Worm (Caenorhabditis elegans): Measurements from ENCODE around the gene Y62H9A.11.
A peak's percentile ranks its signal among the peaks of the same experiment; 100 is the strongest.

The Y62H9A.11 gene

ce11 chrX:11907263-11907662 lies at the start of gene Y62H9A.11:
Gene Y62H9A.11, minus strand, starts transcription at chrX:11907363.
- TF ChIP-seq nhr-76 (tag; optimal IDR thresholded peaks at IDR 0.05) = no peak
- TF ChIP-seq blmp-1 (tag; optimal IDR thresholded peaks at IDR 0.05) = no peak
- TF ChIP-seq drap-1 (GFP tag; optimal IDR thresholded peaks at IDR 0.05) = no peak
- TF ChIP-seq nhr-2 (tag; optimal IDR thresholded peaks at IDR 0.05) = no peak
- no peak for TF ChIP-seq unc-62 (GFP tag; optimal IDR thresholded peaks at IDR 0.05)
- no peak for TF ChIP-seq ceh-83 (GFP tag; optimal IDR thresholded peaks at IDR 0.05)
- no peak for TF ChIP-seq lin-13 (tag; optimal IDR thresholded peaks at IDR 0.05)

- no peak for TF ChIP-seq tbx-8 (GFP tag; optimal IDR thresholded peaks at IDR 0.05)
Observed at ce11 chrX:11955125-11955524, 48.0 kb upstream of the Y62H9A.11 start, which contains the start of gene T08D10.3. Gene T08D10.3, plus strand, starts transcription at chrX:11955425.

ce11 chrX:11953229-11953628 lies 46.1 kb upstream of the Y62H9A.11 start, which contains the start of gene T08D10.4:
Gene T08D10.4, minus strand, starts transcription at chrX:11953329.
- TF ChIP-seq nhr-76 (tag; optimal IDR thresholded peaks at IDR 0.05) (no peak), lin-13 (tag; optimal IDR thresholded peaks at IDR 0.05) (no peak), drap-1 (GFP tag; optimal IDR thresholded peaks at IDR 0.05) (no peak), unc-39 (tag; optimal IDR thresholded peaks at IDR 0.05) (no peak), blmp-1 (tag; optimal IDR thresholded peaks at IDR 0.05) (no peak), nhr-2 (tag; optimal IDR thresholded peaks at IDR 0.05) (no peak), ceh-43 (GFP tag; optimal IDR thresholded peaks at IDR 0.05) (no peak), tbx-8 (GFP tag; optimal IDR thresholded peaks at IDR 0.05) (no peak), mls-2 (tag; optimal IDR thresholded peaks at IDR 0.05) (no peak), nhr-237 (tag; optimal IDR thresholded peaks at IDR 0.05) (no peak)

ce11 chrX:11952129-11952528 lies 45.0 kb upstream of the Y62H9A.11 start:
- no peak for TF ChIP-seq snpc-4 (tag; optimal IDR thresholded peaks at IDR 0.05)
- TF ChIP-seq bed-3 (GFP tag; optimal IDR thresholded peaks at IDR 0.05) = no peak
- TF ChIP-seq mep-1 (tag; optimal IDR thresholded peaks at IDR 0.05) = no peak
- TF ChIP-seq elt-3 (tag; optimal IDR thresholded peaks at IDR 0.05) = no peak
- no peak for TF ChIP-seq sem-2 (GFP tag; optimal IDR thresholded peaks at IDR 0.05)
- TF ChIP-seq tbx-8 (GFP tag; optimal IDR thresholded peaks at IDR 0.05) = no peak
- no peak for TF ChIP-seq nhr-76 (tag; optimal IDR thresholded peaks at IDR 0.05)
- TF ChIP-seq ceh-83 (GFP tag; optimal IDR thresholded peaks at IDR 0.05) = no peak
- no peak for TF ChIP-seq elt-1 (tag; optimal IDR thresholded peaks at IDR 0.05; ENCODE audit: borderline replicate concordance, insufficient read depth)
- TF ChIP-seq nhr-237 (tag; optimal IDR thresholded peaks at IDR 0.05) = no peak
- no peak for TF ChIP-seq nhr-12 (tag; optimal IDR thresholded peaks at IDR 0.05)
- no peak for TF ChIP-seq blmp-1 (tag; optimal IDR thresholded peaks at IDR 0.05)
- TF ChIP-seq cnd-1 (tag; optimal IDR thresholded peaks at IDR 0.05) = no peak
- TF ChIP-seq ham-2 (GFP tag; optimal IDR thresholded peaks at IDR 0.05) = no peak
- TF ChIP-seq lin-13 (tag; optimal IDR thresholded peaks at IDR 0.05) = no peak
- TF ChIP-seq unc-120 (tag; optimal IDR thresholded peaks at IDR 0.05; ENCODE audit: poor library complexity, severe bottlenecking) = no peak
- TF ChIP-seq nhr-28 (tag; optimal IDR thresholded peaks at IDR 0.05) = no peak
- no peak for TF ChIP-seq flh-1 (GFP tag; optimal IDR thresholded peaks at IDR 0.05)
- TF ChIP-seq ces-1 (GFP tag; optimal IDR thresholded peaks at IDR 0.05) = no peak

- TF ChIP-seq lin-32 (GFP tag; optimal IDR thresholded peaks at IDR 0.05) = peak; percentile 52
- no peak for TF ChIP-seq mab-5 (tag; optimal IDR thresholded peaks at IDR 0.05)
- TF ChIP-seq ztf-11 (tag; optimal IDR thresholded peaks at IDR 0.05) = no peak
- peak; percentile 3 for TF ChIP-seq lin-13 (tag; optimal IDR thresholded peaks at IDR 0.05)
- TF ChIP-seq mep-1 (tag; optimal IDR thresholded peaks at IDR 0.05) = peak; percentile 29
- peak; percentile 85 for TF ChIP-seq cnd-1 (tag; optimal IDR thresholded peaks at IDR 0.05)
- TF ChIP-seq ceh-39 (tag; optimal IDR thresholded peaks at IDR 0.05) = peak; percentile 32
- peak; percentile 1 for TF ChIP-seq pha-4 (tag; optimal IDR thresholded peaks at IDR 0.05)
Observed at ce11 chrX:11948184-11948894, 41.2 kb upstream of the Y62H9A.11 start, which contains the start of gene lsd-1. Gene lsd-1, plus strand, starts transcription at chrX:11948844.
